Fruit fly (Drosophila melanogaster) whole organism, wandering third instar larva: Measurements from ENCODE around the gene ArgRS.

Experiments used
- Abd-B ChIP-seq: fragments of >200 bp; optimal IDR thresholded peaks from 2 replicates; lab custom pipeline; 2017; ENCODE audit warnings: missing biosample characterization, missing genetic modification characterization
- CG32264 ChIP-seq: fragments of 200-800 bp; sonication (Bioruptor generic); optimal IDR thresholded peaks from 2 replicates; lab custom pipeline; 2016; ENCODE audit warnings: missing biosample characterization, missing genetic modification characterization
- Dfd ChIP-seq: fragments of >200 bp; optimal IDR thresholded peaks from 2 replicates; lab custom pipeline; 2017; ENCODE audit warnings: missing biosample characterization, missing genetic modification characterization
- Mio ChIP-seq: sonication (Bioruptor generic); optimal IDR thresholded peaks from 2 replicates; lab custom pipeline; 2016; ENCODE audit warnings: missing biosample characterization, missing genetic modification characterization
- dl ChIP-seq, 2 experiments: fragments of 175-275, 200-275 bp in 1 of 2; fragments of 200-275 bp in 1 of 2; sonication (Bioruptor generic); optimal IDR thresholded peaks; lab custom pipeline; 2018; ENCODE audit warnings: mild to moderate bottlenecking in 2 of 2, missing biosample characterization in 2 of 2, missing genetic modification characterization in 2 of 2, moderate library complexity in 2 of 2; ENCODE audit not compliant: partially characterized antibody in 2 of 2, insufficient read depth in 1 of 2
- h ChIP-seq: fragments of 200-800 bp; sonication (Bioruptor generic); optimal IDR thresholded peaks from 3 replicates; lab custom pipeline; 2016; ENCODE audit warnings: missing biosample characterization, mild to moderate bottlenecking, missing genetic modification characterization
- usp ChIP-seq: fragments of >200 bp; optimal IDR thresholded peaks from 2 replicates; lab custom pipeline; 2017; ENCODE audit warnings: missing biosample characterization, missing genetic modification characterization

- no peak for TF ChIP-seq Abd-B (GFP tag; lab: Kevin White, UChicago)
- no peak for TF ChIP-seq dl (GFP tag; optimal IDR thresholded peaks at IDR 0.05; lab: Kevin White, UChicago; ENCODE audit: insufficient read depth in 1 of 2, partially characterized antibody in 2 of 2)
- no peak for TF ChIP-seq CG32264
- no peak for TF ChIP-seq usp
- TF ChIP-seq Dfd (GFP tag; lab: Kevin White, UChicago) = no peak
- no peak for TF ChIP-seq h (GFP tag; lab: Kevin White, UChicago)
- no peak for TF ChIP-seq Mio (GFP tag; lab: Kevin White, UChicago)
Observed at dm6 chrX:15816127-15816526, 27.8 kb downstream of the ArgRS start.
